Worm (Caenorhabditis elegans): ENCODE results near the gene rpb-6.

rpb-6 gene

DNA sequence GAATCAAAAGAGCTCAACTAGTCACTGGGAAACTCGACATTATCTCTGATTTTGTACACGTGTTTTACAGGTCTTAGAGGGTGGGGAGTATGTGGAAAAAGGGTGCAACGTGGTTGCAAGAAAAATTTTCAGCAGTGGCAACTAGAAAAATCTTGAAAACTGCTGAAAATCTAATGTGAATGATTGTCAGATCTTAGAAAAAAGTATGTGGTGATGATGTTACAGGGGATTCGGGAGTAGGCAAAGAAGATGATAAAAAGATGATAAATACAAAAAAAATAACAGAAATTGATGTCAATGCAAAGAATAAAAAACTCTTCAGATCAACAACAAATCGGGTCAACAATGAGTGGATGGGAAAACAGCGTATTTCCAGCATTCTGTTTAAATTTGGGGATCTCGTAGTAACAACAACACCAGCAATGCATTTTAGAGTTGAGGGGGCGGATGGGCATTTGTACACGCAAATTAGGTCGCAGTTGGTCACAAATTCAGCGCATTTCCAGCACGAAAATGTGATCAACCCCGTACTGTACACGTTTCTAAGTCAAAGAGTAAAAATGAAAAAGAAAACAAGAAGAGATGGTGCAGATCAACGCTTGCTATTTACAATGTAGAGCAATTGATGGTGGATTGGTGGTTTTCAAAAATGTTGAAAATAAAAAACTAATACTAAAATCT is 35.6 kb upstream of the rpb-6 start (continued):
- TF ChIP-seq daf-16 (GFP tag; optimal IDR thresholded peaks at IDR 0.05) = peak in 1 of 2 experiments; percentile 42
- TF ChIP-seq daf-16 (tag; optimal IDR thresholded peaks at IDR 0.05) = no peak
- TF ChIP-seq pha-4 (GFP tag; IDR thresholded peaks at IDR 0.05) = peak; percentile 25; the same call in 1 of the 2 replicates
- TF ChIP-seq pha-4 (tag; optimal IDR thresholded peaks at IDR 0.05) = no peak
- TF ChIP-seq nhr-11 (tag; optimal IDR thresholded peaks at IDR 0.05) = peak; percentile 45
- TF ChIP-seq hlh-30 (tag; optimal IDR thresholded peaks at IDR 0.05; ENCODE audit: insufficient read depth) = peak; percentile 22
- no peak for TF ChIP-seq unc-130 (GFP tag; optimal IDR thresholded peaks at IDR 0.05)
- TF ChIP-seq mep-1 (tag; optimal IDR thresholded peaks at IDR 0.05) = peak; percentile 17
- TF ChIP-seq tra-1 (GFP tag; IDR thresholded peaks at IDR 0.05) = 0 out of 2 replicates have a peak, but pooled peaks have one; percentile 50
- no peak for TF ChIP-seq ceh-62 (tag; optimal IDR thresholded peaks at IDR 0.05)
- TF ChIP-seq vab-7 (GFP tag; IDR thresholded peaks at IDR 0.05) = peak; percentile 31; the same call in 1 of the 2 replicates
- TF ChIP-seq zag-1 (tag; optimal IDR thresholded peaks at IDR 0.05) = no peak
- peak; percentile 49 for TF ChIP-seq nhr-42 (GFP tag; IDR thresholded peaks at IDR 0.05)
- no peak; the same call in 1 of the 2 replicates for TF ChIP-seq egl-43 (GFP tag; IDR thresholded peaks at IDR 0.05)
- peak; percentile 23 for TF ChIP-seq cey-2 (tag; optimal IDR thresholded peaks at IDR 0.05; ENCODE audit: borderline replicate concordance, insufficient read depth)
- TF ChIP-seq ces-1 (GFP tag; optimal IDR thresholded peaks at IDR 0.05) = no peak
- no peak for TF ChIP-seq daf-12 (tag; optimal IDR thresholded peaks at IDR 0.05)
- TF ChIP-seq hif-1 (tag; optimal IDR thresholded peaks at IDR 0.05) = no peak
- peak; percentile 2 for TF ChIP-seq lin-15B (tag; optimal IDR thresholded peaks at IDR 0.05)
- peak; percentile 57 for TF ChIP-seq nhr-77 (tag; optimal IDR thresholded peaks at IDR 0.05)
- no peak for TF ChIP-seq fkh-10 (GFP tag; optimal IDR thresholded peaks at IDR 0.05)
- no peak for TF ChIP-seq mxl-2 (GFP tag; conservative IDR thresholded peaks at IDR 0.05)
- peak; percentile 12; the same call in 1 of the 2 replicates for TF ChIP-seq arid-1 (GFP tag; conservative IDR thresholded peaks at IDR 0.05)
- no peak for TF ChIP-seq skn-1 (tag; optimal IDR thresholded peaks at IDR 0.05)
- TF ChIP-seq T20F7.1 (GFP tag; optimal IDR thresholded peaks at IDR 0.05) = peak; percentile 35
- TF ChIP-seq D1046.2 (GFP tag; IDR thresholded peaks at IDR 0.05) = no peak
- peak; percentile 52 for TF ChIP-seq lim-7 (GFP tag; IDR thresholded peaks at IDR 0.05)
- no peak for TF ChIP-seq egl-27 (tag; optimal IDR thresholded peaks at IDR 0.05)
- no peak for TF ChIP-seq fos-1 (tag; optimal IDR thresholded peaks at IDR 0.05)
- no peak for TF ChIP-seq nhr-237 (tag; optimal IDR thresholded peaks at IDR 0.05)
- TF ChIP-seq F49E8.2 (tag; optimal IDR thresholded peaks at IDR 0.05; ENCODE audit: borderline replicate concordance) = peak; percentile 5
- TF ChIP-seq zfp-3 (GFP tag; conservative IDR thresholded peaks at IDR 0.05) = peak; percentile 61; the same call in 1 of the 2 replicates
- TF ChIP-seq nhr-76 (tag; optimal IDR thresholded peaks at IDR 0.05) = no peak
- TF ChIP-seq ceh-28 (tag; optimal IDR thresholded peaks at IDR 0.05) = no peak
- TF ChIP-seq dmd-9 (GFP tag; IDR thresholded peaks at IDR 0.05) = no peak
- peak; percentile 14 for TF ChIP-seq dmd-6 (GFP tag; IDR thresholded peaks at IDR 0.05)
- TF ChIP-seq madf-9 (GFP tag; conservative IDR thresholded peaks at IDR 0.05) = 0 out of 2 replicates have a peak, but pooled peaks have one; percentile 3
- no peak for TF ChIP-seq Y105C5A.15 (GFP tag; IDR thresholded peaks at IDR 0.05)
- TF ChIP-seq F44E2.7 (GFP tag; IDR thresholded peaks at IDR 0.05) = peak; percentile 80
- no peak for TF ChIP-seq spr-3 (GFP tag; optimal IDR thresholded peaks at IDR 0.05)
- no peak; the same call in 1 of the 2 replicates for TF ChIP-seq Y48G9A.11 (GFP tag; IDR thresholded peaks at IDR 0.05)
- peak; percentile 37; the same call in 1 of the 2 replicates for TF ChIP-seq lin-29 (GFP tag; IDR thresholded peaks at IDR 0.05)
- no peak for TF ChIP-seq F26F4.8 (GFP tag; conservative IDR thresholded peaks at IDR 0.05)
- TF ChIP-seq lir-3 (tag; optimal IDR thresholded peaks at IDR 0.05) = no peak
- peak in 1 of 2 experiments; percentile 2 for TF ChIP-seq lsy-2 (tag; optimal IDR thresholded peaks at IDR 0.05)
- TF ChIP-seq dpl-1 (GFP tag; optimal IDR thresholded peaks at IDR 0.05) = no peak
- no peak for TF ChIP-seq lin-39 (tag; optimal IDR thresholded peaks at IDR 0.05)
- no peak for TF ChIP-seq nhr-111 (GFP tag; optimal IDR thresholded peaks at IDR 0.05)
